Worm (Caenorhabditis elegans) whole organism, L1 larva: ENCODE data around the gene srxa-16.

Source experiments
- efl-1 ChIP-seq, 4 experiments: fragments of 150-350 bp; optimal IDR thresholded peaks in 3 of 4; peaks in 1 of 4; 1 replicate in 1 of 4; 2 replicates in 3 of 4; lab custom pipeline; 2014; ENCODE audit warnings: missing biosample characterization in 2 of 4, missing genetic modification characterization in 2 of 4, missing genetic modification reagents in 2 of 4
- fkh-4 ChIP-seq: sonication (generic microtip); optimal IDR thresholded peaks from 2 replicates; lab custom pipeline; 2016; ENCODE audit warnings: missing compliant biosample characterization, missing genetic modification characterization, borderline replicate concordance
- hlh-4 ChIP-seq: sonication (generic microtip); optimal IDR thresholded peaks from 2 replicates; lab custom pipeline; 2016; ENCODE audit warnings: mild to moderate bottlenecking, missing genetic modification characterization, missing compliant biosample characterization
- lin-13 ChIP-seq: fragments of 150-350 bp; optimal IDR thresholded peaks from 2 replicates; lab custom pipeline; 2014; ENCODE audit warnings: missing biosample characterization, missing genetic modification reagents, missing genetic modification characterization
- nhr-19 ChIP-seq: fragments of 200-800 bp; sonication (Bioruptor generic); conservative IDR thresholded peaks from 2 replicates; pipeline ENCODE4 v1.3.6; 2022; ENCODE audit warnings: missing genetic modification characterization, missing compliant biosample characterization
- nhr-71 ChIP-seq: sonication (generic microtip); optimal IDR thresholded peaks from 2 replicates; lab custom pipeline; 2016; ENCODE audit warnings: mild to moderate bottlenecking, missing genetic modification characterization, moderate library complexity, missing compliant biosample characterization
- nhr-76 ChIP-seq: sonication (generic microtip); optimal IDR thresholded peaks from 2 replicates; lab custom pipeline; 2017; ENCODE audit warnings: missing biosample characterization, missing genetic modification characterization
- snpc-4 ChIP-seq: fragments of 150-350 bp; optimal IDR thresholded peaks from 2 replicates; lab custom pipeline; 2014; ENCODE audit warnings: missing biosample characterization, missing genetic modification characterization

DNA sequence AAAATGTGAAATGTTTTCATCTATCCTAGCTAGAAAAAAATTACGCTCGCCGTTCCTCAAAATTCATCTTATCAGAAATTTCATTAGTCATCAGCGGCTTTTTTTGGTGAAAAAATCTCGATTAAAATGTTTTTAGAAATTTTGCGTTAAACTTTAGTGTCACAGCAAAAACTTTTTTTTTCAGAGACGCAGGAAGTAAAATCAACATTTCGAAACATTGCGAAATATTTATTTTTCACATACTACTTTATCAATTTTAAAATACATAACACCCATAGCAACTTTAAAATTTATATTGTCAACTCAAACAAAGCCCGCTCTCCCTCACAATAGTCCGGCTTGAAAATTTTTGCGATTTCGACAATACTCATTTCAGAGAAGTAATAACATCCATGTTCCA lies 18.1 kb upstream of the srxa-16 start:
- no peak for TF ChIP-seq snpc-4
- no peak for TF ChIP-seq nhr-71
- no peak for TF ChIP-seq fkh-4 (tag; lab: Kevin White, UChicago)
- no peak for TF ChIP-seq nhr-19 (GFP tag; lab: Robert Waterston, UW)
- no peak for TF ChIP-seq lin-13 (GFP tag; lab: Kevin White, UChicago)
- no peak for TF ChIP-seq nhr-76
- TF ChIP-seq hlh-4 (tag; lab: Kevin White, UChicago) = no peak
- no peak for TF ChIP-seq efl-1 (optimal IDR thresholded peaks at IDR 0.05; lab: Kevin White, UChicago)
- no peak for TF ChIP-seq efl-1 (GFP tag; optimal IDR thresholded peaks at IDR 0.05 in 1 of 2; lab: Kevin White, UChicago)
